Fruit fly (Drosophila melanogaster) whole organism, adult: Measurements from ENCODE around the gene CG11679.

Experiments used
- CG11617 ChIP-seq: fragments of 200-800 bp; sonication (Bioruptor generic); optimal IDR thresholded peaks from 2 replicates; lab custom pipeline; 2017; ENCODE audit warnings: mild to moderate bottlenecking, missing biosample characterization, missing genetic modification reagents, missing genetic modification characterization
- CG12768 ChIP-seq: fragments of 200-800 bp; sonication (Bioruptor generic); optimal IDR thresholded peaks from 2 replicates; lab custom pipeline; 2017; ENCODE audit warnings: missing biosample characterization, missing genetic modification characterization, mild to moderate bottlenecking, moderate library complexity, missing genetic modification reagents
- CG14711 ChIP-seq: fragments of 200-800 bp; sonication (Bioruptor generic); optimal IDR thresholded peaks from 2 replicates; lab custom pipeline; 2018; ENCODE audit warnings: missing biosample characterization, mild to moderate bottlenecking, missing genetic modification characterization, moderate library complexity
- CG1620 ChIP-seq: fragments of 200-800 bp; sonication (Bioruptor generic); optimal IDR thresholded peaks from 2 replicates; lab custom pipeline; 2016; ENCODE audit warnings: missing biosample characterization, missing genetic modification characterization
- CG33017 ChIP-seq: fragments of 200-800 bp; sonication (Bioruptor generic); optimal IDR thresholded peaks from 2 replicates; lab custom pipeline; 2018; ENCODE audit warnings: missing biosample characterization, mild to moderate bottlenecking, missing genetic modification characterization, moderate library complexity
- CG5204 ChIP-seq: fragments of 200-800 bp; sonication (Bioruptor generic); optimal IDR thresholded peaks from 2 replicates; lab custom pipeline; 2016; ENCODE audit warnings: missing biosample characterization, missing genetic modification characterization
- CG7045 ChIP-seq: fragments of 200-800 bp; sonication (Bioruptor generic); optimal IDR thresholded peaks from 2 replicates; lab custom pipeline; 2017; ENCODE audit warnings: missing biosample characterization, mild to moderate bottlenecking, missing genetic modification characterization
- CG7101 ChIP-seq: fragments of 200-800 bp; sonication (Bioruptor generic); optimal IDR thresholded peaks from 2 replicates; lab custom pipeline; 2018; ENCODE audit warnings: missing biosample characterization, mild to moderate bottlenecking, missing genetic modification characterization, moderate library complexity
- Clk ChIP-seq: fragments of 200-800 bp; sonication (Bioruptor generic); optimal IDR thresholded peaks from 2 replicates; lab custom pipeline; 2017; ENCODE audit warnings: missing biosample characterization, missing genetic modification characterization
- Crg-1 ChIP-seq: fragments of 200-800 bp; sonication (Bioruptor generic); optimal IDR thresholded peaks from 2 replicates; lab custom pipeline; 2016; ENCODE audit warnings: missing biosample characterization, missing genetic modification characterization
- Hr96 ChIP-seq: fragments of 200-800 bp; sonication (Bioruptor generic); optimal IDR thresholded peaks from 2 replicates; lab custom pipeline; 2016; ENCODE audit warnings: missing biosample characterization, missing genetic modification characterization
- Mnt ChIP-seq: fragments of 200-800 bp; sonication (Bioruptor generic); optimal IDR thresholded peaks from 2 replicates; lab custom pipeline; 2016; ENCODE audit warnings: missing biosample characterization, mild to moderate bottlenecking, missing genetic modification characterization
- bab1 ChIP-seq: fragments of 200-800 bp; sonication (Bioruptor generic); optimal IDR thresholded peaks from 3 replicates; lab custom pipeline; 2019; ENCODE audit warnings: missing biosample characterization, mild to moderate bottlenecking, missing genetic modification characterization, moderate library complexity
- cic ChIP-seq: fragments of 200-800 bp; sonication (Bioruptor generic); optimal IDR thresholded peaks from 2 replicates; lab custom pipeline; 2017; ENCODE audit warnings: missing biosample characterization, mild to moderate bottlenecking, missing genetic modification characterization, moderate library complexity
- cnc ChIP-seq, 2 experiments: fragments of >200 bp; optimal IDR thresholded peaks; 2 replicates each; lab custom pipeline; 2017
- kay ChIP-seq: fragments of 200-800 bp; sonication (Bioruptor generic); peaks from one replicate; lab custom pipeline; 2016; ENCODE audit warnings: missing biosample characterization, missing genetic modification characterization, borderline replicate concordance
- ovo ChIP-seq: fragments of 200-800 bp; sonication (Bioruptor generic); optimal IDR thresholded peaks from 2 replicates; lab custom pipeline; 2016; ENCODE audit warnings: missing biosample characterization, missing genetic modification characterization
- pad ChIP-seq: fragments of 200-800 bp; sonication (Bioruptor generic); optimal IDR thresholded peaks from 3 replicates; lab custom pipeline; 2017; ENCODE audit warnings: missing biosample characterization, missing genetic modification characterization, mild to moderate bottlenecking, moderate library complexity, missing genetic modification reagents
- tj ChIP-seq: fragments of 200-800 bp; sonication (Bioruptor generic); optimal IDR thresholded peaks from 3 replicates; lab custom pipeline; 2017; ENCODE audit warnings: missing biosample characterization, mild to moderate bottlenecking, missing genetic modification characterization, moderate library complexity
- toe ChIP-seq: fragments of 200-800 bp; sonication (Bioruptor generic); optimal IDR thresholded peaks from 2 replicates; lab custom pipeline; 2016; ENCODE audit warnings: missing biosample characterization, missing genetic modification characterization

Gene CG11679

dm6 chrX:15738890-15739550 lies at the start of gene CG11679, which contains the start of gene CG8206:
CG11679 (minus strand) TSS chrX:15738954.
CG8206 (plus strand) TSS chrX:15739230.
- TF ChIP-seq kay (GFP tag; lab: Kevin White, UChicago) (no peak), CG1620 (GFP tag; lab: Kevin White, UChicago) (peak; percentile 71), Hr96 (GFP tag; lab: Kevin White, UChicago) (peak; percentile 75), CG33017 (peak; percentile 11), CG5204 (GFP tag; lab: Kevin White, UChicago) (no peak), CG11617 (peak; percentile 58), Crg-1 (peak; percentile 40), CG12768 (no peak), CG7101 (tag; lab: Kevin White, UChicago) (peak; percentile 61), CG14711 (tag; lab: Kevin White, UChicago) (peak; percentile 53), cic (GFP tag; lab: Kevin White, UChicago) (peak; percentile 24), Clk (GFP tag; lab: Kevin White, UChicago) (no peak), Mnt (GFP tag; lab: Kevin White, UChicago) (peak; percentile 85), ovo (GFP tag; lab: Kevin White, UChicago) (peak; percentile 16), toe (GFP tag; lab: Kevin White, UChicago) (peak; percentile 71), cnc (optimal IDR thresholded peaks at IDR 0.05; lab: Kevin White, UChicago) (no peak), bab1 (GFP tag; lab: Kevin White, UChicago) (peak; percentile 75), pad (GFP tag; lab: Kevin White, UChicago) (peak; percentile 45), tj (GFP tag; lab: Kevin White, UChicago) (peak; percentile 11), CG7045 (GFP tag; lab: Kevin White, UChicago) (no peak)

dm6 chrX:15786242-15786641 lies 47.5 kb upstream of the CG11679 start:
- no peak for TF ChIP-seq bab1 (GFP tag; lab: Kevin White, UChicago)
- no peak for TF ChIP-seq CG7101 (tag; lab: Kevin White, UChicago)
- no peak for TF ChIP-seq cnc (optimal IDR thresholded peaks at IDR 0.05; lab: Kevin White, UChicago)
- no peak for TF ChIP-seq CG33017
- no peak for TF ChIP-seq CG14711 (tag; lab: Kevin White, UChicago)
- no peak for TF ChIP-seq kay (GFP tag; lab: Kevin White, UChicago)
- no peak for TF ChIP-seq ovo (GFP tag; lab: Kevin White, UChicago)
- TF ChIP-seq pad (GFP tag; lab: Kevin White, UChicago), result no peak

- peak; percentile 45 for TF ChIP-seq bab1 (GFP tag; lab: Kevin White, UChicago)
- TF ChIP-seq cic (GFP tag; lab: Kevin White, UChicago), result no peak
Observed at dm6 chrX:15785429-15786239, 46.9 kb upstream of the CG11679 start, which contains the start of the genes Paf-AHalpha and mRpS30. Paf-AHalpha (minus strand) TSS chrX:15785583. mRpS30 (plus strand) TSS chrX:15786047.

- TF ChIP-seq Hr96 (GFP tag; lab: Kevin White, UChicago) (no peak), CG7101 (tag; lab: Kevin White, UChicago) (no peak), toe (GFP tag; lab: Kevin White, UChicago) (no peak), Crg-1 (no peak), CG14711 (tag; lab: Kevin White, UChicago) (no peak), tj (GFP tag; lab: Kevin White, UChicago) (no peak), pad (GFP tag; lab: Kevin White, UChicago) (no peak), cic (GFP tag; lab: Kevin White, UChicago) (no peak), CG7045 (GFP tag; lab: Kevin White, UChicago) (no peak), CG1620 (GFP tag; lab: Kevin White, UChicago) (no peak)
Observed at dm6 chrX:15783610-15784009, 44.9 kb upstream of the CG11679 start, which contains the start of gene Efhc1.1. Efhc1.1 (minus strand) TSS chrX:15783710.

dm6 chrX:15778846-15779245 lies 40.1 kb upstream of the CG11679 start, which contains the start of gene CG43673:
CG43673 (plus strand) TSS chrX:15779146.
- TF ChIP-seq CG7101 (tag; lab: Kevin White, UChicago) (no peak), Crg-1 (no peak), Mnt (GFP tag; lab: Kevin White, UChicago) (no peak), cic (GFP tag; lab: Kevin White, UChicago) (no peak), Clk (GFP tag; lab: Kevin White, UChicago) (no peak), bab1 (GFP tag; lab: Kevin White, UChicago) (no peak), CG1620 (GFP tag; lab: Kevin White, UChicago) (no peak), pad (GFP tag; lab: Kevin White, UChicago) (no peak), Hr96 (GFP tag; lab: Kevin White, UChicago) (no peak), toe (GFP tag; lab: Kevin White, UChicago) (no peak), tj (GFP tag; lab: Kevin White, UChicago) (no peak), kay (GFP tag; lab: Kevin White, UChicago) (no peak), CG14711 (tag; lab: Kevin White, UChicago) (no peak), CG7045 (GFP tag; lab: Kevin White, UChicago) (no peak), ovo (GFP tag; lab: Kevin White, UChicago) (no peak), CG5204 (GFP tag; lab: Kevin White, UChicago) (no peak), CG33017 (no peak), CG12768 (no peak)
